Worm (Caenorhabditis elegans) whole organism, mixed stage, embryonic: ENCODE results near the gene sdz-11.

Source experiments
- M03D4.4 ChIP-seq: sonication (generic microtip); optimal IDR thresholded peaks from 2 replicates; lab custom pipeline; 2017; ENCODE audit warnings: mild to moderate bottlenecking, missing genetic modification characterization, missing compliant biosample characterization
- ceh-43 ChIP-seq: fragments of 200-800 bp; sonication (Bioruptor generic); optimal IDR thresholded peaks from 2 replicates; lab custom pipeline; 2018; ENCODE audit warnings: mild to moderate bottlenecking, missing genetic modification characterization, moderate library complexity, missing compliant biosample characterization
- ceh-83 ChIP-seq: fragments of 200-800 bp; sonication (Bioruptor generic); optimal IDR thresholded peaks from 2 replicates; lab custom pipeline; 2018; ENCODE audit warnings: mild to moderate bottlenecking, missing genetic modification characterization, missing compliant biosample characterization
- ces-1 ChIP-seq: fragments of 150-350 bp; optimal IDR thresholded peaks from 2 replicates; lab custom pipeline; 2014; ENCODE audit warnings: missing biosample characterization, missing genetic modification reagents, missing genetic modification characterization
- cnd-1 ChIP-seq: fragments of 200-800 bp; sonication (Bioruptor generic); optimal IDR thresholded peaks from 2 replicates; lab custom pipeline; 2018; ENCODE audit warnings: mild to moderate bottlenecking, missing genetic modification characterization, missing compliant biosample characterization
- elt-1 ChIP-seq: sonication (generic microtip); optimal IDR thresholded peaks from 2 replicates; lab custom pipeline; 2017; ENCODE audit warnings: missing genetic modification characterization, mild to moderate bottlenecking, missing compliant biosample characterization, antibody characterized with exemption, moderate library complexity, borderline replicate concordance; ENCODE audit not compliant: insufficient read depth
- elt-3 ChIP-seq: fragments of 150-350 bp; optimal IDR thresholded peaks from 2 replicates; lab custom pipeline; 2014; ENCODE audit warnings: missing biosample characterization, missing genetic modification characterization
- flh-1 ChIP-seq: fragments of 200-800 bp; sonication (Bioruptor generic); optimal IDR thresholded peaks from 2 replicates; lab custom pipeline; 2018; ENCODE audit warnings: mild to moderate bottlenecking, missing genetic modification characterization, moderate library complexity, missing compliant biosample characterization
- ham-2 ChIP-seq: fragments of 200-800 bp; sonication (Bioruptor generic); optimal IDR thresholded peaks from 2 replicates; lab custom pipeline; 2018; ENCODE audit warnings: mild to moderate bottlenecking, missing genetic modification characterization, missing compliant biosample characterization
- hlh-1 ChIP-seq: fragments of 150-350 bp; optimal IDR thresholded peaks from 2 replicates; lab custom pipeline; 2014; ENCODE audit warnings: missing biosample characterization, missing genetic modification reagents, missing genetic modification characterization
- lin-13 ChIP-seq: fragments of 150-350 bp; optimal IDR thresholded peaks from 2 replicates; lab custom pipeline; 2014; ENCODE audit warnings: missing biosample characterization, missing genetic modification characterization
- lsy-2 ChIP-seq: fragments of 150-350 bp; optimal IDR thresholded peaks from 2 replicates; lab custom pipeline; 2014; ENCODE audit warnings: missing biosample characterization, missing genetic modification characterization
- mab-5 ChIP-seq: fragments of 150-350 bp; optimal IDR thresholded peaks from 2 replicates; lab custom pipeline; 2014; ENCODE audit warnings: missing biosample characterization, missing genetic modification characterization
- mep-1 ChIP-seq: fragments of 150-350 bp; optimal IDR thresholded peaks from 2 replicates; lab custom pipeline; 2017; ENCODE audit warnings: missing biosample characterization, missing genetic modification reagents, missing genetic modification characterization, inconsistent platforms
- mls-2 ChIP-seq: sonication (generic microtip); optimal IDR thresholded peaks from 2 replicates; lab custom pipeline; 2016; ENCODE audit warnings: mild to moderate bottlenecking, missing genetic modification characterization, moderate library complexity, missing compliant biosample characterization
- nhr-12 ChIP-seq: fragments of 150-350 bp; optimal IDR thresholded peaks from 2 replicates; lab custom pipeline; 2014; ENCODE audit warnings: missing biosample characterization, missing genetic modification characterization
- nhr-2 ChIP-seq: fragments of 150-350 bp; optimal IDR thresholded peaks from 2 replicates; lab custom pipeline; 2014; ENCODE audit warnings: missing biosample characterization, missing genetic modification characterization
- nhr-237 ChIP-seq: fragments of 150-350 bp; optimal IDR thresholded peaks from 2 replicates; lab custom pipeline; 2014; ENCODE audit warnings: missing biosample characterization, missing genetic modification characterization
- nhr-28 ChIP-seq: fragments of 150-350 bp; optimal IDR thresholded peaks from 2 replicates; lab custom pipeline; 2014; ENCODE audit warnings: missing biosample characterization, missing genetic modification characterization
- nhr-76 ChIP-seq: sonication (generic microtip); optimal IDR thresholded peaks from 2 replicates; lab custom pipeline; 2017; ENCODE audit warnings: missing biosample characterization, missing genetic modification characterization
- pha-4 ChIP-seq: fragments of 150-350 bp; optimal IDR thresholded peaks from 2 replicates; lab custom pipeline; 2018; ENCODE audit warnings: missing biosample characterization, missing genetic modification reagents, missing genetic modification characterization
- sem-2 ChIP-seq: fragments of 200-800 bp; sonication (Bioruptor generic); optimal IDR thresholded peaks from 2 replicates; lab custom pipeline; 2018; ENCODE audit warnings: mild to moderate bottlenecking, missing genetic modification characterization, missing compliant biosample characterization
- snpc-4 ChIP-seq: fragments of 150-350 bp; optimal IDR thresholded peaks from 2 replicates; lab custom pipeline; 2014; ENCODE audit warnings: missing biosample characterization, missing genetic modification characterization
- sptf-1 ChIP-seq: sonication (generic microtip); optimal IDR thresholded peaks from 2 replicates; lab custom pipeline; 2017; ENCODE audit warnings: mild to moderate bottlenecking, missing genetic modification characterization, moderate library complexity, missing compliant biosample characterization
- unc-120 ChIP-seq: sonication (generic microtip); optimal IDR thresholded peaks from 2 replicates; lab custom pipeline; 2017; ENCODE audit warnings: missing genetic modification characterization, missing compliant biosample characterization; ENCODE audit not compliant: poor library complexity, severe bottlenecking
- unc-39 ChIP-seq: fragments of 150-350 bp; optimal IDR thresholded peaks from 2 replicates; lab custom pipeline; 2014; ENCODE audit warnings: missing biosample characterization, missing genetic modification characterization
- unc-62 ChIP-seq: fragments of 150-350 bp; optimal IDR thresholded peaks from 2 replicates; lab custom pipeline; 2014; ENCODE audit warnings: missing biosample characterization, missing genetic modification reagents, missing genetic modification characterization
- zip-8 ChIP-seq: fragments of 150-350 bp; optimal IDR thresholded peaks from 2 replicates; lab custom pipeline; 2014; ENCODE audit warnings: missing biosample characterization, missing genetic modification characterization
- ztf-11 ChIP-seq: fragments of 150-350 bp; optimal IDR thresholded peaks from 2 replicates; lab custom pipeline; 2014; ENCODE audit warnings: missing biosample characterization, missing genetic modification characterization

sdz-11 gene

DNA sequence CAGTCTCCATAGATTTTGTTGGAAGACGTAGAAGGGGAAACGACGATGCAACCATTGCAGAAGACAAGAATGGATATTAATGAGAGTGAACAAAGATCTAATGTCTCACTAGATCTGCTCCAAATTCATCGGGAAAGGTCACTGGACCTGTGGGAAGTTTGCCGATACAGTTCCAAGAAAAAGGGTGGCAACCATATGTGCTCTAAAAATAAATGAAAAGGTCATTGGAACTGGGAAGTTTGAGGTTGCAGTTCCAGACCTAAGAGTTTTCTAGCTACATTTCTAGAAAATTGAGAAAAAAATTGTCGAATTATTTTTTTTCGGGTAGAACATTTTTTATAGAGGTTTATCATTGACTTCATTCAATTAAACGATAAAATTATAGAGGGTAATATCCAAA lies 4.7 kb downstream of the sdz-11 start, which contains the start of gene fbxb-92:
TSS of gene fbxb-92 (minus strand) at position 101 of the 400 bp plus-strand sequence.
- TF ChIP-seq unc-39 (tag; lab: Kevin White, UChicago) (no peak), nhr-237 (no peak), mls-2 (tag; lab: Kevin White, UChicago) (no peak), lin-13 (tag; lab: Kevin White, UChicago) (no peak), hlh-1 (tag; lab: Kevin White, UChicago) (no peak), ces-1 (GFP tag; lab: Kevin White, UChicago) (no peak), nhr-12 (no peak), ztf-11 (tag; lab: Kevin White, UChicago) (no peak), elt-1 (no peak), flh-1 (GFP tag; lab: Kevin White, UChicago) (no peak), M03D4.4 (tag; lab: Kevin White, UChicago) (no peak), cnd-1 (tag; lab: Kevin White, UChicago) (no peak), mab-5 (tag; lab: Kevin White, UChicago) (no peak), mep-1 (tag; lab: Kevin White, UChicago) (no peak)

DNA sequence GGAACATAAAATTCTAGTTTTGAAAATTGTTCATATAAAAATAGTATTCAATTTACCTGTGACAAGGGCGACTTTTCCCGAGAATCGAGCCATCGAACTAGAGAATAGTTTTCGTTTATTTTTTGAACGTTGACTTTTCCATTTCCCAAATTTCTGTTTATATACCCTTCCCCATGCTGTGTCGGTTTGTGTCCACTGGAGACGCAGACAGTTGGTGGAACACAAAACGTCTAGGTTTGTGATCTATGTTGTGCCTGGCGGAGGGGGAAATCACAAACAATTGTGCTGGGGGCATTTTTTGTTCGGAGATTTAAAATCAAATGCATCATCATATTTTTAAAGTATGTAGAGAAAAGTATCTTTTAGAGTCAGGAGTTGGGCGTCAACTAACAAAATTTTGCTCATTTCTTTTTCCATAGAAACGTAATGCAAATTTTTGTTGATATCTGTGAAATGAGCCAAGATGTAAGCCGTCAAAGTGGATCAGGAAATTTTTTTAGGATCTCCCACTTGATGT lies 8.3 kb downstream of the sdz-11 start, which contains the start of gene nta-1:
TSS of gene nta-1 (minus strand) at position 131 of the 517 bp plus-strand sequence.
- TF ChIP-seq elt-3: no peak
- no peak for TF ChIP-seq unc-39 (tag; lab: Kevin White, UChicago)

DNA sequence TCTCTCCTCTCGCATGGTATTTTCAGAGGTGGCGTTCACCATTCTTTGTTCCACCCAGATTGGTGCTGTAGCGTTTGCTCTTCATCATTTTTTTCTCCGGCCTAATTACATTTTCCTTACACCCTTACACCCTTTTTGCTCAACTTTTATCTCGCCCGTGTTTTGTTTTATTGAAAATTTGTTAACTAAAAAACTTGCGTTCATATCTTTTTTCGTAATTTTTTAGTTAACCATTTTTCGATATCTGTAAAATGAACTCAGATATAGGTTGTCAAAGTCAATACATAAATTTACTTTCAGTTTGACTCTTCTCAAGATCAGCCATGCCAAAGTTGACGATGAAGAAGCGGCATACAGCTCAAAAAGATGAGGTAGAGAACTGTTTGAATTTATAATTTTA lies 10.5 kb downstream of the sdz-11 start, which contains the start of gene F12E12.1:
TSS of gene F12E12.1 (plus strand) at position 301 of the 400 bp plus-strand sequence.
- TF ChIP-seq zip-8 (tag; lab: Kevin White, UChicago) (no peak), unc-120 (tag; lab: Kevin White, UChicago) (no peak), elt-1 (no peak), nhr-76 (no peak), flh-1 (GFP tag; lab: Kevin White, UChicago) (no peak), pha-4 (no peak)

DNA sequence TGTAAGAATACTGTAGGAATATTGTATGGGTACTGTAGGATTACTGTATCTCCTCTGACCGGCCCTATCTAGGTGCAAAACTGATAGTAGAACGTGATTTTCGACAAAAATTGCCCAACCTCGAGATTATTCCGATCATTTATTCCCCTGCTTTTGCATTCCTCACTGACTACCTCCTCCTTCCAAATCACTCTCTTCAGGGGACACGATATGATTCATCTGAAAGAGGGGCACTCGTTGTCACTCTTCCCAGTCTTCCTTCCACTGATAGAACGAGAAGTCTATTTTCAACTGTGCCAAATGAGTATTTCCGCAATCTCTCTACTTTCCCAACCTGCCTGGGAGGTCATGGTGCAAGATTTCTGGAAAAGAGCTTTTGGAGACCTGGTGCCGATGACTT lies 12.4 kb downstream of the sdz-11 start, which contains the start of gene F12E12.2:
TSS of gene F12E12.2 (plus strand) at position 301 of the 400 bp plus-strand sequence.
- TF ChIP-seq elt-1: no peak
- no peak for TF ChIP-seq mep-1 (tag; lab: Kevin White, UChicago)
- TF ChIP-seq nhr-76: no peak
- TF ChIP-seq nhr-237: no peak
- TF ChIP-seq nhr-2 (tag; lab: Kevin White, UChicago): no peak
- TF ChIP-seq M03D4.4 (tag; lab: Kevin White, UChicago): no peak
- no peak for TF ChIP-seq ceh-83
- TF ChIP-seq ceh-43: no peak
- no peak for TF ChIP-seq sptf-1
- TF ChIP-seq ham-2 (GFP tag; lab: Kevin White, UChicago): no peak
- no peak for TF ChIP-seq unc-120 (tag; lab: Kevin White, UChicago)
- TF ChIP-seq lin-13 (tag; lab: Kevin White, UChicago): no peak

DNA sequence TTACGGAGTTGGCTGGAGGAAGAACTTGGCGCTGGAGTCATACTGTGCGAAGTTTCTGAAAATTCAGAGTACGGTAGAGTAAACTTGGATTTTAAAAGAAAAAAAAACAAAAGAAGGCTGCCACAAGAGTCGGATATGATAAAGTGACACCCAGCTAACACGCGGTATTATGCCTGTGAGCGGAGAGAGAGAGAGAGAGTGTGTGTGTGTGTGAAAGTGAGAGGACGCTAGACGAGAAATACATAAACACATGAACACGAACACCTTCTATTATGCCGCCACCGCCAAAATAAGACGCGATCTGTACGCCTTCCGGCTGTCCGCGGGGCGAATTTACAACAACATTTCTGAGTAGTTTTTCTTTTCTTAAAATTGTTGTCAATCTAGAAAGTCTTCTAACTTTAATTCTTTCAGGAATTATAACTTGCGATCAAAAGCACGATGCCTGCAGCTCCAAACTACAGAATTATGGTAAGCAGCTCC lies 15.2 kb downstream of the sdz-11 start, which contains the start of gene F12E12.6:
TSS of gene F12E12.6 (minus strand) at position 51 of the 483 bp plus-strand sequence.
- TF ChIP-seq nhr-2 (tag; lab: Kevin White, UChicago) (no peak), elt-3 (no peak), snpc-4 (tag; lab: Kevin White, UChicago) (no peak), pha-4 (no peak), nhr-237 (no peak), ces-1 (GFP tag; lab: Kevin White, UChicago) (no peak), nhr-76 (no peak), M03D4.4 (tag; lab: Kevin White, UChicago) (no peak), flh-1 (GFP tag; lab: Kevin White, UChicago) (no peak), sptf-1 (no peak), ceh-43 (no peak), unc-62 (GFP tag; lab: Kevin White, UChicago) (no peak), lsy-2 (no peak), zip-8 (tag; lab: Kevin White, UChicago) (no peak), elt-1 (no peak), unc-39 (tag; lab: Kevin White, UChicago) (no peak)

DNA sequence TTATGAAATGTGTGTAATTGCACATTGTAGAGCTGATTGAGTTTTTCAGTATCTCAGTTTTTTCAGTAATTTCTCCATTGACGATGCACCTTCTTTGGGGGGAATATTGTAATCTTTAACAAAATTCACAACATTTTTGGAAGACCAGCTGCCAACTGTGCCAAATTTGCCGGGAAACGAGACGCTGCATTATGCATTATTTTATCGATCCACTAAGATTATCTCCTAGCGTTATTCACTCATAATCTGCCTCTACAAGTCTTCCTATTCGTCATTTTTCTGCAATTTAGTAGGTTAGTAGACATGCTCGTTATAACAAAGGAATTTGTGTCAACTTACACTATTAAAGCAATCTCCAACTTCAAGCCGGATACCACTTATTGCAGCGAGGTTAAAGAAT lies 20.4 kb downstream of the sdz-11 start, which contains the start of the genes sdz-12 and bath-31:
TSS of gene sdz-12 (minus strand) at position 101 of the 400 bp plus-strand sequence.
TSS of gene bath-31 (plus strand) at position 251 of the 400 bp plus-strand sequence.
- no peak for TF ChIP-seq hlh-1 (tag; lab: Kevin White, UChicago)
- TF ChIP-seq lin-13 (tag; lab: Kevin White, UChicago): no peak
- TF ChIP-seq sem-2 (GFP tag; lab: Kevin White, UChicago): no peak
- no peak for TF ChIP-seq mls-2 (tag; lab: Kevin White, UChicago)
- TF ChIP-seq nhr-28 (tag; lab: Kevin White, UChicago): no peak
- no peak for TF ChIP-seq elt-1
- no peak for TF ChIP-seq M03D4.4 (tag; lab: Kevin White, UChicago)
